Worm (Caenorhabditis elegans) whole organism, L1 larva: Measurements from ENCODE around the gene npr-37.

Experiments used
- ama-1 ChIP-seq: fragments of 150-350 bp; optimal IDR thresholded peaks from 2 replicates; lab custom pipeline; 2014
- ceh-63 ChIP-seq: fragments of 200-800 bp; sonication (Bioruptor generic); optimal IDR thresholded peaks from 2 replicates; lab custom pipeline; 2018; ENCODE audit warnings: mild to moderate bottlenecking, missing genetic modification characterization, missing compliant biosample characterization
- dsc-1 ChIP-seq: sonication (generic microtip); optimal IDR thresholded peaks from 2 replicates; lab custom pipeline; 2016; ENCODE audit warnings: mild to moderate bottlenecking, missing genetic modification characterization, missing compliant biosample characterization
- egl-27 ChIP-seq, 2 experiments: fragments of 150-350 bp in 1 of 2; sonication (generic microtip); optimal IDR thresholded peaks; 3 replicates each; lab custom pipeline; 2017 to 2018; ENCODE audit warnings: missing biosample characterization in 2 of 2, missing genetic modification characterization in 2 of 2, missing genetic modification reagents in 2 of 2
- grh-1 ChIP-seq: fragments of 200-800 bp; sonication (Bioruptor generic); IDR thresholded peaks from 2 replicates; pipeline ENCODE4 v1.3.6; 2022; ENCODE audit warnings: missing genetic modification reagents, missing genetic modification characterization, missing compliant biosample characterization
- isw-1 ChIP-seq: fragments of 200-800 bp; sonication (Bioruptor generic); IDR thresholded peaks from 2 replicates; pipeline ENCODE4 v1.3.6; 2022; ENCODE audit warnings: missing genetic modification characterization, missing compliant biosample characterization
- nhr-11 ChIP-seq: fragments of 150-350 bp; optimal IDR thresholded peaks from 2 replicates; lab custom pipeline; 2014; ENCODE audit warnings: missing biosample characterization, missing genetic modification characterization
- pag-3 ChIP-seq: sonication (generic microtip); optimal IDR thresholded peaks from 2 replicates; lab custom pipeline; 2017; ENCODE audit warnings: missing genetic modification characterization, mild to moderate bottlenecking, missing compliant biosample characterization, antibody characterized with exemption, borderline replicate concordance; ENCODE audit not compliant: insufficient read depth
- unc-98 ChIP-seq: fragments of 200-800 bp; sonication (Bioruptor generic); IDR thresholded peaks from 2 replicates; pipeline ENCODE4 v1.3.6; 2022; ENCODE audit warnings: missing genetic modification characterization, missing compliant biosample characterization
- ztf-4 ChIP-seq: fragments of 150-350 bp; optimal IDR thresholded peaks from 2 replicates; lab custom pipeline; 2014; ENCODE audit warnings: missing biosample characterization, missing genetic modification characterization

- TF ChIP-seq ama-1 (lab: Kevin White, UChicago) (no peak), egl-27 (tag; optimal IDR thresholded peaks at IDR 0.05; lab: Kevin White, UChicago) (no peak), grh-1 (no peak), pag-3 (tag; lab: Kevin White, UChicago) (no peak), dsc-1 (tag; lab: Kevin White, UChicago) (no peak), ztf-4 (tag; lab: Kevin White, UChicago) (no peak), unc-98 (GFP tag; lab: Robert Waterston, UW) (no peak), isw-1 (GFP tag; lab: Robert Waterston, UW) (no peak), nhr-11 (no peak), ceh-63 (GFP tag; lab: Kevin White, UChicago) (no peak)
These were observed 42.6 kb upstream of the npr-37 start, which contains the start of gene asm-3 for ce11 chrIV:523595-523994.
